Comparison of ENCODE assay signal across 4 fruit fly cellular contexts in genomic region chr3R:21339448-21340268, dm6.
TF ChIP-seq lines count a peak whose summit lies in the region.

No protein-coding gene starts in this region.

- TF ChIP-seq CTCF in whole organism, embryonic (GFP tag; optimal IDR thresholded peaks at IDR 0.05; lab: Kevin White, UChicago) = no peak

TF ChIP-seq in whole organism, embryonic, 481 proteins besides CTCF, POLR2A, EP300 and RAD21 (continues in another document):
- TF ChIP-seq ci (GFP tag; IDR thresholded peaks at IDR 0.05; lab: Robert Waterston, UW) (0 out of 3 replicates have a peak, but pooled peaks have one; percentile 25), Adf1 (GFP tag; IDR thresholded peaks at IDR 0.05; lab: Robert Waterston, UW) (peak; percentile 33), pros (GFP tag; optimal IDR thresholded peaks at IDR 0.05; lab: Kevin White, UChicago) (peak; percentile 92), cg (GFP tag; optimal IDR thresholded peaks at IDR 0.05; lab: Kevin White, UChicago) (peak; percentile 31), CG15514 (GFP tag; optimal IDR thresholded peaks at IDR 0.05; lab: Kevin White, UChicago) (peak; percentile 92), Rx (GFP tag; IDR thresholded peaks at IDR 0.05; lab: Robert Waterston, UW) (no peak), BEAF-32 (GFP tag; optimal IDR thresholded peaks at IDR 0.05; lab: Kevin White, UChicago) (no peak), kni (GFP tag; optimal IDR thresholded peaks at IDR 0.05; lab: Kevin White, UChicago) (peak; percentile 49), Awh (GFP tag; IDR thresholded peaks at IDR 0.05; lab: Robert Waterston, UW) (0 out of 2 replicates have a peak, but pooled peaks have one; percentile 19), Ets65A (GFP tag; lab: Kevin White, UChicago) (peak; percentile 54), Hr78 (GFP tag; optimal IDR thresholded peaks at IDR 0.05; lab: Kevin White, UChicago) (no peak), CG6791 (GFP tag; IDR thresholded peaks at IDR 0.05; lab: Robert Waterston, UW; ENCODE audit: partially characterized antibody) (0 out of 3 replicates have a peak, but pooled peaks have one; percentile 7), CG8281 (tag; optimal IDR thresholded peaks at IDR 0.05; lab: Kevin White, UChicago) (no peak), Mes4 (GFP tag; optimal IDR thresholded peaks at IDR 0.05; lab: Kevin White, UChicago) (no peak), gsb-n (tag; optimal IDR thresholded peaks at IDR 0.05; lab: Kevin White, UChicago) (peak; percentile 92), Med (GFP tag; lab: Kevin White, UChicago) (peak; percentile 51), ewg (GFP tag; optimal IDR thresholded peaks at IDR 0.05; lab: Kevin White, UChicago) (peak; percentile 5), CG3726 (GFP tag; IDR thresholded peaks at IDR 0.05; lab: Robert Waterston, UW) (no peak), seq (GFP tag; IDR thresholded peaks at IDR 0.05; lab: Robert Waterston, UW) (peak; percentile 57), CG13894 (tag; optimal IDR thresholded peaks at IDR 0.05; lab: Kevin White, UChicago) (peak; percentile 92), hb (GFP tag; IDR thresholded peaks at IDR 0.05; lab: Robert Waterston, UW; ENCODE audit: partially characterized antibody) (0 out of 3 replicates have a peak, but pooled peaks have one; percentile 21), CG8924 (tag; optimal IDR thresholded peaks at IDR 0.05; lab: Kevin White, UChicago) (no peak)

TF ChIP-seq in whole organism, prepupa, 60 proteins besides CTCF, POLR2A, EP300 and RAD21:
- TF ChIP-seq Eip78C (GFP tag; lab: Kevin White, UChicago) (no peak), CG1621 (tag; optimal IDR thresholded peaks at IDR 0.05; lab: Kevin White, UChicago) (peak; percentile 52), fkh (GFP tag; optimal IDR thresholded peaks at IDR 0.05; lab: Kevin White, UChicago) (peak; percentile 19), CG15336 (GFP tag; IDR thresholded peaks at IDR 0.05; lab: Robert Waterston, UW) (no peak), Ets96B (tag; optimal IDR thresholded peaks at IDR 0.05; lab: Kevin White, UChicago) (no peak), esn (GFP tag; optimal IDR thresholded peaks at IDR 0.05; lab: Kevin White, UChicago) (no peak), CG8119 (GFP tag; IDR thresholded peaks at IDR 0.05; lab: Robert Waterston, UW) (no peak), Sox102F (GFP tag; optimal IDR thresholded peaks at IDR 0.05; lab: Kevin White, UChicago) (no peak), CG3919 (GFP tag; optimal IDR thresholded peaks at IDR 0.05; lab: Kevin White, UChicago) (no peak), eg (GFP tag; IDR thresholded peaks at IDR 0.05; lab: Robert Waterston, UW) (0 out of 3 replicates have a peak, but pooled peaks have one; percentile 26), CG32006 (GFP tag; optimal IDR thresholded peaks at IDR 0.05; lab: Kevin White, UChicago) (no peak)

TF ChIP-seq in whole organism, pupa, 21 proteins besides CTCF, POLR2A, EP300 and RAD21:
- TF ChIP-seq CG13204 (GFP tag; optimal IDR thresholded peaks at IDR 0.05; lab: Kevin White, UChicago) (peak; percentile 7), CG8301 (tag; optimal IDR thresholded peaks at IDR 0.05; lab: Kevin White, UChicago) (no peak)

TF ChIP-seq in whole organism, wandering third instar larva, 38 proteins besides CTCF, POLR2A, EP300 and RAD21:
- TF ChIP-seq dmrt93B (GFP tag; optimal IDR thresholded peaks at IDR 0.05; lab: Kevin White, UChicago) (no peak), psq (GFP tag; optimal IDR thresholded peaks at IDR 0.05; lab: Kevin White, UChicago) (peak; percentile 46), CrebA (GFP tag; optimal IDR thresholded peaks at IDR 0.05; lab: Kevin White, UChicago; ENCODE audit: borderline replicate concordance) (no peak)
